Worm (Caenorhabditis elegans) whole organism, L4 larva: ENCODE data around the gene idpp-5.

Source experiments
- ceh-20 ChIP-seq: fragments of 200-800 bp; sonication (Bioruptor generic); IDR thresholded peaks from 2 replicates; pipeline ENCODE4 v1.3.6; 2022; ENCODE audit warnings: missing genetic modification reagents, missing genetic modification characterization, missing compliant biosample characterization
- daf-19 ChIP-seq: fragments of 200-800 bp; sonication (Bioruptor generic); conservative IDR thresholded peaks from 2 replicates; pipeline ENCODE4 v1.3.6; 2022; ENCODE audit warnings: missing genetic modification characterization, missing compliant biosample characterization
- duxl-1 ChIP-seq: sonication (generic microtip); optimal IDR thresholded peaks from 2 replicates; lab custom pipeline; 2016; ENCODE audit warnings: mild to moderate bottlenecking, missing genetic modification characterization, moderate library complexity, missing compliant biosample characterization; ENCODE audit not compliant: poor library complexity
- egl-27 ChIP-seq: sonication (generic microtip); optimal IDR thresholded peaks from 3 replicates; lab custom pipeline; 2017; ENCODE audit warnings: missing biosample characterization, missing genetic modification reagents, missing genetic modification characterization
- nhr-237 ChIP-seq: sonication (generic microtip); optimal IDR thresholded peaks from 2 replicates; lab custom pipeline; 2017; ENCODE audit warnings: missing biosample characterization, missing genetic modification characterization
- nhr-28 ChIP-seq: fragments of 150-350 bp; optimal IDR thresholded peaks from 2 replicates; lab custom pipeline; 2014; ENCODE audit warnings: missing biosample characterization, missing genetic modification characterization
- nhr-76 ChIP-seq: fragments of 150-350 bp; optimal IDR thresholded peaks from 2 replicates; lab custom pipeline; 2014; ENCODE audit warnings: missing biosample characterization, missing genetic modification characterization
- unc-62 ChIP-seq, 3 experiments: fragments of 150-350 bp in 1 of 3; sonication (generic microtip); optimal IDR thresholded peaks in 2 of 3; peaks in 1 of 3; 1 replicate in 1 of 3; 2 replicates in 2 of 3; lab custom pipeline; 2014 to 2017; ENCODE audit warnings: missing biosample characterization in 3 of 3, missing genetic modification characterization in 3 of 3, missing genetic modification reagents in 3 of 3, missing genotype in 1 of 3
- ztf-11 ChIP-seq: fragments of 150-350 bp; optimal IDR thresholded peaks from 2 replicates; lab custom pipeline; 2014; ENCODE audit warnings: missing biosample characterization, missing genetic modification characterization

DNA sequence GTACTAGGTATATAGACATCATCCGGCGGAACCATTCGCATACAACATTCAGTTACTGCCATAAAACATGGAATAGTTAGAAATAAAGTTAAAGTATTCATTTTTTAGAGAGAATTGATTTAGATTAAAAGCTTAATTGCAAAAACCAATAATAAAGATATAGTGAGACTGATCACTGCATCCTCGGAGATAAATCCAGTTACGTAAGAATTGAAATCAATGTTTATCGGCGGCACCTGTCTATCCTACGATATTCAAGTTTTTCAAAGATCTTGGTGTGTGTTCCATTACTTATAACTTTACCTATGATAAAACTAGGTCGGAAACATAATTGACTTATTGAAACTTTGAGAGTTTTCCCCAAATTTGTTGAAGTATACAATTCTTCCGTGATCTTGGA lies 33.3 kb downstream of the idpp-5 start, which contains the start of gene T14G12.6:
- TF ChIP-seq ceh-20 (GFP tag; lab: Robert Waterston, UW) (no peak), ztf-11 (tag; lab: Kevin White, UChicago) (no peak), unc-62 (GFP tag; optimal IDR thresholded peaks at IDR 0.05 in 1 of 2; lab: Kevin White, UChicago) (no peak), unc-62 (tag; optimal IDR thresholded peaks at IDR 0.05; lab: Kevin White, UChicago) (no peak), egl-27 (tag; lab: Kevin White, UChicago) (no peak), nhr-28 (no peak), daf-19 (no peak), nhr-237 (tag; lab: Kevin White, UChicago) (no peak), duxl-1 (tag; lab: Kevin White, UChicago) (no peak), nhr-76 (tag; lab: Kevin White, UChicago) (no peak)
